Worm (Caenorhabditis elegans): Measurements from ENCODE around the gene Y45F3A.4.

DNA sequence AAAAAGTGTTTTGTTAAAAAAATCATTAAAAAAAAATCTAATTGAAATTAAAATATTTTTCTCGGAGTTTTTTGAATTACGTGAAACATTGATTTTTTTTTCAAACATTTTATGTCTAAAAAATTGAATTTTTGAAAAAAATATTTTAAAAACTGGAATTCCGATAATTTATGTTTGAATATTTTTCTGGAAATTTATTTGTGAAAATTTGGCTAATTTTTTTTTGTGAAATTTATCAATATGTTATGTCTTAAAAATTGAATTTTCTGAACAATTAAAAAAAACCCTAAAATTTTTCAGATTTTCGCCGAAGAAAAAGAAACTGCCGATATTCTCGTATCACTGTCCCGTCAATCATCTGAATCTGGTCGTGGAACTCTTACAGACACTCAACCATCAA is 37.1 kb upstream of the Y45F3A.4 start, which contains the start of gene Y39A1A.24:
- no peak for TF ChIP-seq mel-28 (tag; optimal IDR thresholded peaks at IDR 0.05; ENCODE audit: borderline replicate concordance)
- no peak for TF ChIP-seq nfya-2 (GFP tag; IDR thresholded peaks at IDR 0.05)
- no peak for TF ChIP-seq lsl-1 (GFP tag; optimal IDR thresholded peaks at IDR 0.05)
- no peak for TF ChIP-seq dox-1 (GFP tag; IDR thresholded peaks at IDR 0.05)
- no peak for TF ChIP-seq dpl-1 (GFP tag; optimal IDR thresholded peaks at IDR 0.05)
- no peak for TF ChIP-seq ama-1 (optimal IDR thresholded peaks at IDR 0.05)
- no peak for TF ChIP-seq ama-1 (GFP tag; optimal IDR thresholded peaks at IDR 0.05)
- TF ChIP-seq nfya-1 (tag; optimal IDR thresholded peaks at IDR 0.05; ENCODE audit: borderline replicate concordance, insufficient read depth), result no peak
- TF ChIP-seq lag-1 (GFP tag; IDR thresholded peaks at IDR 0.05), result no peak
- TF ChIP-seq Y67H2A.10 (GFP tag; conservative IDR thresholded peaks at IDR 0.05), result no peak
- TF ChIP-seq snpc-4 (GFP tag; optimal IDR thresholded peaks at IDR 0.05), result no peak
- no peak for TF ChIP-seq snpc-4 (tag; optimal IDR thresholded peaks at IDR 0.05)
- no peak for TF ChIP-seq pbrm-1 (GFP tag; IDR thresholded peaks at IDR 0.05)
- no peak for TF ChIP-seq lin-54 (GFP tag; optimal IDR thresholded peaks at IDR 0.05)
- TF ChIP-seq ztf-28 (GFP tag; IDR thresholded peaks at IDR 0.05), result no peak

Data from whole organism, young adult.